Worm (Caenorhabditis elegans) whole organism, mixed stage, embryonic: ENCODE data around the gene pfut-1.

Experiments
- blmp-1 ChIP-seq: fragments of 150-350 bp; optimal IDR thresholded peaks from 2 replicates; lab custom pipeline; 2014; ENCODE audit warnings: missing biosample characterization, missing genetic modification characterization
- ces-1 ChIP-seq: fragments of 150-350 bp; optimal IDR thresholded peaks from 2 replicates; lab custom pipeline; 2014; ENCODE audit warnings: missing biosample characterization, missing genetic modification reagents, missing genetic modification characterization
- elt-1 ChIP-seq: sonication (generic microtip); optimal IDR thresholded peaks from 2 replicates; lab custom pipeline; 2017; ENCODE audit warnings: missing genetic modification characterization, mild to moderate bottlenecking, missing compliant biosample characterization, antibody characterized with exemption, moderate library complexity, borderline replicate concordance; ENCODE audit not compliant: insufficient read depth
- elt-3 ChIP-seq: fragments of 150-350 bp; optimal IDR thresholded peaks from 2 replicates; lab custom pipeline; 2014; ENCODE audit warnings: missing biosample characterization, missing genetic modification characterization
- snpc-4 ChIP-seq: fragments of 150-350 bp; optimal IDR thresholded peaks from 2 replicates; lab custom pipeline; 2014; ENCODE audit warnings: missing biosample characterization, missing genetic modification characterization
- ztf-11 ChIP-seq: fragments of 150-350 bp; optimal IDR thresholded peaks from 2 replicates; lab custom pipeline; 2014; ENCODE audit warnings: missing biosample characterization, missing genetic modification characterization

- TF ChIP-seq elt-3 (tag; lab: Kevin White, UChicago) (no peak), snpc-4 (tag; lab: Kevin White, UChicago) (no peak), ces-1 (GFP tag; lab: Kevin White, UChicago) (peak; percentile 72), blmp-1 (tag; lab: Kevin White, UChicago) (no peak), elt-1 (tag; lab: Kevin White, UChicago) (no peak), ztf-11 (no peak)
Observed at ce11 chrX:3190193-3190592, 24.6 kb downstream of the pfut-1 start.
